Fruit fly (Drosophila melanogaster): ENCODE data around the gene nSyb.

The nSyb gene

dm6 chr3L:1663531-1663930 lies 26.0 kb upstream of the nSyb start:
- no peak for TF ChIP-seq insv (optimal IDR thresholded peaks at IDR 0.05)
- TF ChIP-seq ttk (optimal IDR thresholded peaks at IDR 0.05), result no peak
- TF ChIP-seq psq (optimal IDR thresholded peaks at IDR 0.05), result no peak
- TF ChIP-seq h (optimal IDR thresholded peaks at IDR 0.05), result no peak
- TF ChIP-seq Myc (optimal IDR thresholded peaks at IDR 0.05), result no peak
- no peak for TF ChIP-seq Sin3A (optimal IDR thresholded peaks at IDR 0.05)

DNA sequence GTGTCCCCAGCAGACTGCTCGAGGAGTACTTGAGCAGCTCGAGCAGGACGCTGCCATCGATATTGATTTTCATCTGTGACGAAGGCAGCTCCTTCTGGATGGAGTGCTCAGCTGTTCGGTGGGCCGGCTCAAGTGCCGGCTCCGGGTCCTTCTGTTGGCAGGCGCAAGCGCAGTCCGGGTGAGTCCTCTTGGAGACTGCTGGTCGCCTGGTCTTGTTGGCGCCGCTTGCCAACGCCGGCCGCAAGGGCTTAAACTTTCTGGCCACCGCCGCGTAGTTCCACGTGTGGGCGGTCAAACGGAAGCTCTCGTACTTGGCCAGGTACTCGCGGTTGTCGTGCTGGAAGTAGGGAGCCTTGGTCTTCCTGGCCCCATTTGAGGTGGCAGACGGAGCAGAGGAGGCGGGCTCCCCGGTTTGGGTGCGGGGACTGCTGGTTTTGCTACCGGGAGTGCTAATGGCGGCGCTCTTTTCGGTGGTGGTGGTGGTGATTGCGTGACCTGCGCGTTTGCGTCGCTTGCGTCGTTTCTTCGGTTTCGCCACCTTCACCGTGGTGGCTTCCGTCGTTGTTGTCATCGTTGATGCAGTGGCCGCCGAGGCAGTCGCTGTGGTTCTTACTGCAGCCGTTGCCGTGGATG lies 24.3 kb upstream of the nSyb start:
- TF ChIP-seq ttk (optimal IDR thresholded peaks at IDR 0.05) (no peak), h (optimal IDR thresholded peaks at IDR 0.05) (no peak), insv (optimal IDR thresholded peaks at IDR 0.05) (no peak), Sin3A (optimal IDR thresholded peaks at IDR 0.05) (no peak), Myc (optimal IDR thresholded peaks at IDR 0.05) (no peak), psq (optimal IDR thresholded peaks at IDR 0.05) (no peak)

DNA sequence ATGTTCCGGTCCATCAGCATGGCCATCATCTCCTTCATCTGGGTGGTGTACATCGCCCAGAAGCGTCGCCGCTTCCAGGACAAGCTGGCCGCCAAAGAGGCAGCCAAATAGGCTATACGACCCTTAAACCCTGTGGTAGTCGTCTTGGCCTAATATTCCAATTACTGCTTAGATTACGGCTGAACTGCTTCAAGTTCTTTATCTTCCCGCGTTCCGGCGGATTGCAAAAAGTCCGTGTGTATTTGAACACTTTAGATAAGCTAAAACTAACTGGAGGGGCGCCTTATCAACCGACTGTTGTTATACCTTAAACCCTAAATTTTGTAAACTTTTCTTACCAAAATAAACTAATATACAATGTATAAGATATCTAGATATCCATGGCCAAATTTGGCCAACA lies 16.2 kb upstream of the nSyb start:
- TF ChIP-seq Myc (optimal IDR thresholded peaks at IDR 0.05), result no peak
- no peak for TF ChIP-seq insv (optimal IDR thresholded peaks at IDR 0.05)
- TF ChIP-seq ttk (optimal IDR thresholded peaks at IDR 0.05), result no peak
- no peak for TF ChIP-seq Sin3A (optimal IDR thresholded peaks at IDR 0.05)
- TF ChIP-seq h (optimal IDR thresholded peaks at IDR 0.05), result no peak

DNA sequence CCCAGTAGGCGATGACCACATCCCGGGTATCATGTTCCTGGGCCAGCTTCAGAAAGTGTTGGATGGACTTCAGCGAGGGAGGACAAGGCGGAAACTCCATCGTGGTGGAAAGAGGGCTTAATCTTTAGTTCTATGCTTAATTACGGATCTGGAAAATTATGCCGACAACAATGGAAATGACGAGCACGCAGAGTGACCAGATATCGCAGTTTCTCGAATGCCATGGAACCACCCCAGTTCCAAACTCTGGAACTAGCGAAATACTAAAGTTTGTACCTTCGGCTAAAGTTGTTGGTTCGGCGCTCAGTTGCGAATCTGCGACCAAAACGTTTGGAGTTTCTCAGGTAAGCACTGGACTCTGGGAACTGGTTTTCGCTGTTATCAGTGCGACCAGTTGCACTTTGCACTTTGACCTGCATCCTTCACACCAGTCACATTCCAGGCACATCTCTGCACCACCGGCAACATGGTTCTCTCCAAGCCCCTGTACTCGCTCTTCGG lies 15.2 kb upstream of the nSyb start, which contains the start of the genes CG7970 and Vta1:
TSS of gene CG7970 (plus strand) at position 51 of the 501 bp plus-strand sequence.
TSS of gene Vta1 (minus strand) at position 201 of the 501 bp plus-strand sequence.
- TF ChIP-seq Sin3A (optimal IDR thresholded peaks at IDR 0.05), result no peak
- TF ChIP-seq psq (optimal IDR thresholded peaks at IDR 0.05), result no peak
- no peak for TF ChIP-seq ttk (optimal IDR thresholded peaks at IDR 0.05)
- TF ChIP-seq insv (optimal IDR thresholded peaks at IDR 0.05), result no peak
- TF ChIP-seq Myc (optimal IDR thresholded peaks at IDR 0.05), result no peak
- TF ChIP-seq h (optimal IDR thresholded peaks at IDR 0.05), result no peak

DNA sequence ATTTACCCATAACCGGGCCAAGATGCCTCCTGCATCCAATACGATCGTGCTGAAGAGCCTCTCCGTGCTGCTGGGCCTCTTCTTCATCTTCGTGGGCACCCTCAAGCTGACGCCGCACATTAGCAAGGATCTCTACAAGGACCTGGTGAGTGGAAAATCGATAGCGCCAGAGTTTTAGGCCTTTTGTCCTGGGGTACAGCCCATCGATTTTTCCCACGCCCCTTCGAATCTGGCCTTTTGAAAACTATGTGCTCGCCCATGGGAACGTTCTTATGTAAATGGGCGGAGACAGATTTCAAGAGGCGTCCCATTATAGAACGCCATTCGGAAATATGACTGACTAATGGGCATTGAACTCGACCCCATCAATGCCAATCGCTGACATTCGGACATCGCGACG lies 11.8 kb upstream of the nSyb start:
- TF ChIP-seq psq (optimal IDR thresholded peaks at IDR 0.05), result no peak

DNA sequence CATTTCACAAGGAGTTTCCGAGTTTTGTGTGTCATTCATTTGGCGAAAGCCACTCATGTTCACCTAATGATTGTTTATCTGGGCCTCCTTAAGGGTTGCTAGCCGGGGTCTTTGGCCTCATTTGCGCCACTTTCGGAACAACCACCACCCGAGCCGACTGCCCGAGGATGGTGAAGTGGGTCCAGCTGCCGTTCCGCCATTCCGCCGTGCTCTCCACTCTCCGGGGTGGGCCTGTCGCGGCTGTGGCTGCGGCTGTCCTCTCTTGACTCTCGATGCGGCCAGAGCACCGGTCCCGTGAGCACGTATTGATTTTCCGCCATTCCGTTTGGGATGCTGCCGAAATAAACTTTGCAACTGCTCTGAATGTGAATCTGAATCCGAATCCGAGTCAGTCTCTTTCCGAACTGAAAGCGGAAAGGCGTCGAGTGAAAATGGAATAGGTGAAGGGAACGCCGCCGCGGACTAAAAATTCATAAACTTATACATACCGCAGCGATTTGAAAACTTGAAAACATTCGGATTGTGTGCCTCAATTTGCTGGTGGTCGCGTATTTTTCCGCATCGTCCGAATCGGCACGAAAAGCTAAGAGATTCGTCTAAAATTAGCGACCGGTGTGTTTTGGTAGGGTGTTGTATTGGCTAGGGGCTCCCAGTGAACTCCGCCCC lies 11.3 kb upstream of the nSyb start, which contains the start of gene CG13920:
TSS of gene CG13920 (plus strand) at position 255 of the 666 bp plus-strand sequence.
- TF ChIP-seq psq (optimal IDR thresholded peaks at IDR 0.05), result no peak
- TF ChIP-seq insv (optimal IDR thresholded peaks at IDR 0.05), result no peak
- TF ChIP-seq ttk (optimal IDR thresholded peaks at IDR 0.05), result no peak
- TF ChIP-seq h (optimal IDR thresholded peaks at IDR 0.05), result no peak
- TF ChIP-seq Myc (optimal IDR thresholded peaks at IDR 0.05), result no peak
- no peak for TF ChIP-seq Sin3A (optimal IDR thresholded peaks at IDR 0.05)

DNA sequence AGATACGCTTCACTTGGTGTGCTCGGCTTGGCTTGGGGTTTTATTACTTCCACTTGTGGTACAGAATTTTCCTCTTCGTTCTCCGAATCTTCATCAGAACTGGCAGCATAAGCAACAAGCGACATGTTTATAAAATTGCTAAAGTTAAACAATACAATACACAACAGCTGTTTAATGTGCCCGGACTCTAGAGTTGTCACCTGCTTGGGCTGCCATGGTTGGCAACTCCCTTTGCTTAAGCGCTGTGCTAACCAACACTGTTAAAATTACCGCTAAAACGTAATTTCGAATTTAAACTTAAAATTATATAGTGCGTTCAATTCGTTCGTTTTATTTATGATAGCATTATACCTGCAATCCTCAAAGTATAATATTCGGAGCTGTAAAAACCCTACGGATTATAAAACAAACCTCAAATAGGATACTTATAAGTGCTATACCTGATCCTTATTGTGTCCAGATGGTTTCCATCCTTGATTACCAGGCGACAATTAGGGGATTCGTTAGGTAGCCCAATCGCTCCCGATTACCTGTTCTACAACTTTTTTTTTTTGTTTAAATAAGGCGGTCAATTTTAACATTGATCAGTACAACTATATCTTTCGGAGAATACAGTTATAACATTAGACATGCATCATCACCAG lies 9.8 kb upstream of the nSyb start, which contains the start of the genes CG17249 and Bro:
TSS of gene CG17249 (minus strand) at position 189 of the 644 bp plus-strand sequence.
TSS of gene Bro (plus strand) at position 594 of the 644 bp plus-strand sequence.
- TF ChIP-seq psq (optimal IDR thresholded peaks at IDR 0.05) (no peak), insv (optimal IDR thresholded peaks at IDR 0.05) (no peak), Myc (optimal IDR thresholded peaks at IDR 0.05) (no peak), h (optimal IDR thresholded peaks at IDR 0.05) (no peak), ttk (optimal IDR thresholded peaks at IDR 0.05) (no peak), Sin3A (optimal IDR thresholded peaks at IDR 0.05) (no peak)

- no peak for TF ChIP-seq Myc (optimal IDR thresholded peaks at IDR 0.05)
- no peak for TF ChIP-seq h (optimal IDR thresholded peaks at IDR 0.05)
- TF ChIP-seq Sin3A (optimal IDR thresholded peaks at IDR 0.05), result no peak
- no peak for TF ChIP-seq ttk (optimal IDR thresholded peaks at IDR 0.05)
- no peak for TF ChIP-seq psq (optimal IDR thresholded peaks at IDR 0.05)
- no peak for TF ChIP-seq insv (optimal IDR thresholded peaks at IDR 0.05)
Observed at dm6 chr3L:1644920-1645567, 7.5 kb upstream of the nSyb start, which contains the start of the genes alphaCOP and CG13919. Gene alphaCOP, minus strand, starts transcription at chr3L:1645199. Gene CG13919, plus strand, starts transcription at chr3L:1645467.

DNA sequence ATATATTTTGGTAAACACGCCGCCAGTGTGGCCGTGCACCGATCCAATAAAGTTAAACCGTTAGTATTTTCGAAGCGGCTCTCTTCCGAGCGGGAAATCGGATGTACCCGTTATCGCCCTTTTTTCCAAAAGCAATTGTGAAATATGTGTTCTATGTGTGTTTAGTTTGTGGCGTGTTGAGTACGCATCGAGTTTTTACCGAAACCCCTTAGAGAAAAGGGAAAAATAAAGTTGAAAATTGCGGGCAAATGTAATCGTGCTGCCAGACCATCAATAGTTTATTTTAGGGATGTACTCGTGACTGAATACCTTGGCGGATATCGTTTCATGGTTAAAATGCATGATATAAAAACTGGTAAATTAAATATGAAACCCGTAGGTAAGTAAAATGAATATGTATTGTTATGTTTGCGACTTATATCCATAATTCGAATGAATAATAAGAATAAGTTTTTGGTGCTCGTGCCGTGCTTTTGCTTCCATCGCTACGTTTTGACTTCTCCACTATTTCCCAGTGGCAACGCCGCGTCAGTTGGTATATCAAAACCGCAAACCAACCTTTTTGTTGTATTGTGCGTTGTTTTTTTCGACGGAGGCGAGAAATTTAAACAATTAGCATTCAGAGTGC lies 1.7 kb upstream of the nSyb start, which contains the start of the genes Mettl2 and Bgb:
TSS of gene Mettl2 (minus strand) at position 51 of the 628 bp plus-strand sequence.
TSS of gene Bgb (plus strand) at position 527 of the 628 bp plus-strand sequence.
- TF ChIP-seq insv (optimal IDR thresholded peaks at IDR 0.05) (no peak), psq (optimal IDR thresholded peaks at IDR 0.05) (no peak), h (optimal IDR thresholded peaks at IDR 0.05) (no peak), Myc (optimal IDR thresholded peaks at IDR 0.05) (no peak), ttk (optimal IDR thresholded peaks at IDR 0.05) (no peak)

dm6 chr3L:1636886-1637285 lies 666 bp downstream of the nSyb start:
- TF ChIP-seq insv (optimal IDR thresholded peaks at IDR 0.05) (no peak), psq (optimal IDR thresholded peaks at IDR 0.05) (no peak), h (optimal IDR thresholded peaks at IDR 0.05) (no peak), ttk (optimal IDR thresholded peaks at IDR 0.05) (no peak), Myc (optimal IDR thresholded peaks at IDR 0.05) (no peak), Sin3A (optimal IDR thresholded peaks at IDR 0.05) (no peak)

All from Kc167 (cell line).